Worm (Caenorhabditis elegans): ENCODE results near the gene unc-4.

DNA sequence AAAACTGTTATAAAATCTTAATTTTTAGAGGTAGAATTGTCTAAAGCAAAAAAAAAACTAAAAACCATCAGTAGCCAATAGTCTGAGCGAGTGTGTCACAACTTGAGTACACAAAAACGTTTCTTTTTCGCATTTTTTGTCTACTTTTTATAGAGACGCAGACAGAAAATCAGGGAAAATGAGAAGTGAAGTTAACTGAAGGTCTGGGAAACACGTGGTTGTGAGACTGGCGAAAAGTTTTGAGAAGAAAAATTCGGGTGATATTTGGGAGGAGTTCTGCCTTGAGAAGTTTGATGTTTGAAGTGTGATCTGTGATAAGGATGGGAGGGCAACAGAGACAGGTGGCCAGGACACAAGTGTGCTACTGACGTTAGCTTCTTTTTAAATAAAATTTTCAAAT lies 37.4 kb upstream of the unc-4 start:
- TF ChIP-seq klf-2 (GFP tag; conservative IDR thresholded peaks at IDR 0.05) (no peak), flt-1 (GFP tag; IDR thresholded peaks at IDR 0.05) (no peak), cog-1 (tag; optimal IDR thresholded peaks at IDR 0.05) (no peak), T22C8.4 (GFP tag; IDR thresholded peaks at IDR 0.05) (no peak), ztf-29 (GFP tag; IDR thresholded peaks at IDR 0.05) (no peak), ref-1 (GFP tag; conservative IDR thresholded peaks at IDR 0.05) (no peak), tab-1 (GFP tag; IDR thresholded peaks at IDR 0.05) (no peak), ztf-23 (GFP tag; IDR thresholded peaks at IDR 0.05) (no peak), med-1 (GFP tag; optimal IDR thresholded peaks at IDR 0.05; ENCODE audit: insufficient read depth) (no peak)

Measured in whole organism, midembryonic.